Worm (Caenorhabditis elegans) whole organism, L4 larva: Measurements from ENCODE around the gene arv-1.

Experiments used
- Y5F2A.4 ChIP-seq: fragments of 200-800 bp; sonication (Bioruptor generic); optimal IDR thresholded peaks from 2 replicates; lab custom pipeline; 2018; ENCODE audit warnings: mild to moderate bottlenecking, missing genetic modification characterization, missing compliant biosample characterization
- aly-2 ChIP-seq: sonication (generic microtip); optimal IDR thresholded peaks from 2 replicates; lab custom pipeline; 2018; ENCODE audit warnings: missing biosample characterization, missing genetic modification characterization
- lin-13 ChIP-seq: fragments of 150-350 bp; optimal IDR thresholded peaks from 2 replicates; lab custom pipeline; 2014; ENCODE audit warnings: missing biosample characterization, missing genetic modification reagents, missing genetic modification characterization
- mdl-1 ChIP-seq, 2 experiments: fragments of 150-350 bp in 1 of 2; sonication (generic microtip) in 1 of 2; optimal IDR thresholded peaks; 2 replicates each; lab custom pipeline; 2014 to 2017; ENCODE audit warnings: missing biosample characterization in 2 of 2, missing genetic modification characterization in 2 of 2
- mdt-29 ChIP-seq: fragments of 200-800 bp; sonication (Bioruptor generic); IDR thresholded peaks from 2 replicates; pipeline ENCODE4 v1.3.6; 2022; ENCODE audit warnings: missing genetic modification reagents, missing genetic modification characterization, missing compliant biosample characterization
- pqm-1 ChIP-seq: sonication (generic microtip); optimal IDR thresholded peaks from 2 replicates; lab custom pipeline; 2017; ENCODE audit warnings: missing biosample characterization, missing genetic modification characterization
- skn-1 ChIP-seq: fragments of 150-350 bp; optimal IDR thresholded peaks from 2 replicates; lab custom pipeline; 2014; ENCODE audit warnings: missing biosample characterization, missing genetic modification characterization
- ztf-11 ChIP-seq: fragments of 150-350 bp; optimal IDR thresholded peaks from 2 replicates; lab custom pipeline; 2014; ENCODE audit warnings: missing biosample characterization, missing genetic modification characterization

- no peak for TF ChIP-seq skn-1
- TF ChIP-seq mdl-1 (tag; optimal IDR thresholded peaks at IDR 0.05; lab: Kevin White, UChicago) = no peak
- no peak for TF ChIP-seq mdt-29 (GFP tag; lab: Robert Waterston, UW)
- no peak for TF ChIP-seq aly-2 (tag; lab: Kevin White, UChicago)
- TF ChIP-seq pqm-1 (tag; lab: Kevin White, UChicago) = no peak
- TF ChIP-seq ztf-11 (tag; lab: Kevin White, UChicago) = no peak
- TF ChIP-seq Y5F2A.4 (GFP tag; lab: Kevin White, UChicago) = no peak
- no peak for TF ChIP-seq lin-13 (GFP tag; lab: Kevin White, UChicago)
Observed at ce11 chrII:10239595-10239994, 39.0 kb upstream of the arv-1 start, which contains the start of gene mec-15.
